Worm (Caenorhabditis elegans) whole organism, L1 larva: Measurements from ENCODE around the gene ptr-24.

ENCODE experiments used
- C04F5.9 ChIP-seq: sonication (generic microtip); optimal IDR thresholded peaks from 2 replicates; lab custom pipeline; 2016; ENCODE audit warnings: missing genetic modification characterization, missing compliant biosample characterization
- C16A3.4 ChIP-seq: fragments of 150-350 bp; optimal IDR thresholded peaks from 2 replicates; lab custom pipeline; 2014; ENCODE audit warnings: missing biosample characterization, missing genetic modification characterization
- F16B12.6 ChIP-seq: fragments of 150-350 bp; optimal IDR thresholded peaks from 2 replicates; lab custom pipeline; 2014; ENCODE audit warnings: missing biosample characterization, missing genetic modification characterization
- aha-1 ChIP-seq: fragments of 150-350 bp; optimal IDR thresholded peaks from 2 replicates; lab custom pipeline; 2014; ENCODE audit warnings: missing biosample characterization, missing genetic modification characterization
- alr-1 ChIP-seq: fragments of 200-800 bp; sonication (Bioruptor generic); optimal IDR thresholded peaks from 2 replicates; lab custom pipeline; 2018; ENCODE audit warnings: borderline replicate concordance, mild to moderate bottlenecking, missing genetic modification characterization, missing compliant biosample characterization
- ama-1 ChIP-seq: fragments of 150-350 bp; optimal IDR thresholded peaks from 2 replicates; lab custom pipeline; 2014
- ceh-8 ChIP-seq: fragments of 200-800 bp; sonication (Bioruptor generic); optimal IDR thresholded peaks from 2 replicates; lab custom pipeline; 2018; ENCODE audit warnings: mild to moderate bottlenecking, missing genetic modification characterization, moderate library complexity, missing compliant biosample characterization
- ceh-82 ChIP-seq, 3 experiments: fragments of 150-350 bp in 1 of 3; sonication (generic microtip) in 2 of 3; optimal IDR thresholded peaks; 2 replicates each; lab custom pipeline; 2014 to 2017; ENCODE audit warnings: missing biosample characterization in 3 of 3, missing genetic modification characterization in 3 of 3
- ceh-88 ChIP-seq: fragments of 200-800 bp; sonication (Bioruptor generic); IDR thresholded peaks from 2 replicates; pipeline ENCODE4 v1.3.6; 2022; ENCODE audit warnings: missing genetic modification characterization, missing compliant biosample characterization
- dsc-1 ChIP-seq: sonication (generic microtip); optimal IDR thresholded peaks from 2 replicates; lab custom pipeline; 2016; ENCODE audit warnings: mild to moderate bottlenecking, missing genetic modification characterization, missing compliant biosample characterization
- efl-3 ChIP-seq: fragments of 200-800 bp; sonication (Bioruptor generic); optimal IDR thresholded peaks from 2 replicates; lab custom pipeline; 2018; ENCODE audit warnings: mild to moderate bottlenecking, missing genetic modification characterization, missing compliant biosample characterization
- egl-13 ChIP-seq: sonication (generic microtip); optimal IDR thresholded peaks from 2 replicates; lab custom pipeline; 2016; ENCODE audit warnings: missing genotype, missing genetic modification reagents, missing genetic modification characterization, missing compliant biosample characterization
- elt-2 ChIP-seq: sonication (generic microtip); optimal IDR thresholded peaks from 2 replicates; lab custom pipeline; 2016; ENCODE audit warnings: missing genetic modification characterization, mild to moderate bottlenecking, inconsistent platforms, missing compliant biosample characterization, missing genetic modification reagents
- elt-3 ChIP-seq, 6 experiments: fragments of 150-350 bp in 1 of 6; sonication (generic microtip); optimal IDR thresholded peaks; 2 replicates each; lab custom pipeline; 2017 to 2018; ENCODE audit warnings: missing biosample characterization in 6 of 6, missing genetic modification characterization in 6 of 6, inconsistent platforms in 1 of 6
- ets-5 ChIP-seq: fragments of 200-800 bp; sonication (Bioruptor generic); IDR thresholded peaks from 2 replicates; pipeline ENCODE4 v1.3.6; 2022; ENCODE audit warnings: missing genetic modification characterization, missing compliant biosample characterization
- fkh-10 ChIP-seq: sonication (generic microtip); optimal IDR thresholded peaks from 2 replicates; lab custom pipeline; 2017; ENCODE audit warnings: missing biosample characterization, missing genetic modification reagents, missing genetic modification characterization
- fkh-4 ChIP-seq: sonication (generic microtip); optimal IDR thresholded peaks from 2 replicates; lab custom pipeline; 2016; ENCODE audit warnings: missing compliant biosample characterization, missing genetic modification characterization, borderline replicate concordance
- grh-1 ChIP-seq: fragments of 200-800 bp; sonication (Bioruptor generic); IDR thresholded peaks from 2 replicates; pipeline ENCODE4 v1.3.6; 2022; ENCODE audit warnings: missing genetic modification reagents, missing genetic modification characterization, missing compliant biosample characterization
- hlh-4 ChIP-seq: sonication (generic microtip); optimal IDR thresholded peaks from 2 replicates; lab custom pipeline; 2016; ENCODE audit warnings: mild to moderate bottlenecking, missing genetic modification characterization, missing compliant biosample characterization
- hpl-2 ChIP-seq: fragments of 150-350 bp; optimal IDR thresholded peaks from 2 replicates; lab custom pipeline; 2014; ENCODE audit warnings: missing biosample characterization, missing genetic modification reagents, missing genetic modification characterization
- isw-1 ChIP-seq: fragments of 200-800 bp; sonication (Bioruptor generic); IDR thresholded peaks from 2 replicates; pipeline ENCODE4 v1.3.6; 2022; ENCODE audit warnings: missing genetic modification characterization, missing compliant biosample characterization
- lin-13 ChIP-seq: fragments of 150-350 bp; optimal IDR thresholded peaks from 2 replicates; lab custom pipeline; 2014; ENCODE audit warnings: missing biosample characterization, missing genetic modification reagents, missing genetic modification characterization
- lin-14 ChIP-seq: fragments of 200-800 bp; sonication (Bioruptor generic); optimal IDR thresholded peaks from 2 replicates; lab custom pipeline; 2018; ENCODE audit warnings: mild to moderate bottlenecking, missing genetic modification characterization, moderate library complexity, missing compliant biosample characterization
- lin-15B ChIP-seq: fragments of 150-350 bp; sonication (generic microtip); optimal IDR thresholded peaks from 3 replicates; lab custom pipeline; 2014; ENCODE audit warnings: missing biosample characterization, missing genetic modification characterization
- lin-39 ChIP-seq: fragments of 150-350 bp; optimal IDR thresholded peaks from 2 replicates; lab custom pipeline; 2014; ENCODE audit warnings: missing biosample characterization, missing genetic modification reagents, missing genetic modification characterization
- mdl-1 ChIP-seq, 2 experiments: fragments of 150-350 bp; optimal IDR thresholded peaks; 2 replicates each; lab custom pipeline; 2014 to 2017; ENCODE audit warnings: missing biosample characterization in 2 of 2, missing genetic modification characterization in 2 of 2, inconsistent platforms in 1 of 2
- nhr-11 ChIP-seq: fragments of 150-350 bp; optimal IDR thresholded peaks from 2 replicates; lab custom pipeline; 2014; ENCODE audit warnings: missing biosample characterization, missing genetic modification characterization
- nhr-19 ChIP-seq: fragments of 200-800 bp; sonication (Bioruptor generic); conservative IDR thresholded peaks from 2 replicates; pipeline ENCODE4 v1.3.6; 2022; ENCODE audit warnings: missing genetic modification characterization, missing compliant biosample characterization
- nhr-20 ChIP-seq: sonication (generic microtip); optimal IDR thresholded peaks from 2 replicates; lab custom pipeline; 2016; ENCODE audit warnings: mild to moderate bottlenecking, missing genetic modification characterization, missing compliant biosample characterization
- nhr-237 ChIP-seq: fragments of 150-350 bp; optimal IDR thresholded peaks from 2 replicates; lab custom pipeline; 2014; ENCODE audit warnings: missing biosample characterization, missing genetic modification characterization
- nhr-28 ChIP-seq: fragments of 150-350 bp; optimal IDR thresholded peaks from 2 replicates; lab custom pipeline; 2014; ENCODE audit warnings: missing biosample characterization, missing genetic modification characterization
- nhr-47 ChIP-seq: sonication (generic microtip); optimal IDR thresholded peaks from 2 replicates; lab custom pipeline; 2016; ENCODE audit warnings: mild to moderate bottlenecking, missing genetic modification characterization, moderate library complexity, missing compliant biosample characterization
- nhr-71 ChIP-seq: sonication (generic microtip); optimal IDR thresholded peaks from 2 replicates; lab custom pipeline; 2016; ENCODE audit warnings: mild to moderate bottlenecking, missing genetic modification characterization, moderate library complexity, missing compliant biosample characterization
- nhr-77 ChIP-seq: fragments of 150-350 bp; optimal IDR thresholded peaks from 2 replicates; lab custom pipeline; 2014; ENCODE audit warnings: missing biosample characterization, missing genetic modification characterization
- pqm-1 ChIP-seq: sonication (generic microtip); optimal IDR thresholded peaks from 3 replicates; lab custom pipeline; 2017; ENCODE audit warnings: missing biosample characterization, missing genetic modification characterization
- rnt-1 ChIP-seq: sonication (generic microtip); optimal IDR thresholded peaks from 2 replicates; lab custom pipeline; 2016; ENCODE audit warnings: mild to moderate bottlenecking, missing genetic modification characterization, moderate library complexity, missing compliant biosample characterization
- skn-1 ChIP-seq: fragments of 150-350 bp; optimal IDR thresholded peaks from 2 replicates; lab custom pipeline; 2014; ENCODE audit warnings: missing biosample characterization, missing genetic modification characterization
- snpc-4 ChIP-seq: fragments of 150-350 bp; optimal IDR thresholded peaks from 2 replicates; lab custom pipeline; 2014; ENCODE audit warnings: missing biosample characterization, missing genetic modification characterization
- sox-4 ChIP-seq: sonication (generic microtip); optimal IDR thresholded peaks from 2 replicates; lab custom pipeline; 2016; ENCODE audit warnings: missing genetic modification characterization, missing compliant biosample characterization
- sptf-1 ChIP-seq: fragments of 150-350 bp; optimal IDR thresholded peaks from 2 replicates; lab custom pipeline; 2014; ENCODE audit warnings: missing biosample characterization, missing genetic modification characterization
- swsn-7 ChIP-seq: sonication (generic microtip); optimal IDR thresholded peaks from 2 replicates; lab custom pipeline; 2016; ENCODE audit warnings: missing genetic modification characterization, missing compliant biosample characterization
- tbx-2 ChIP-seq: sonication (generic microtip); optimal IDR thresholded peaks from 2 replicates; lab custom pipeline; 2016; ENCODE audit warnings: missing genetic modification characterization, missing compliant biosample characterization
- tlp-1 ChIP-seq: fragments of 150-350 bp; optimal IDR thresholded peaks from 2 replicates; lab custom pipeline; 2014; ENCODE audit warnings: missing biosample characterization, missing genetic modification characterization
- unc-30 ChIP-seq: sonication (generic microtip); optimal IDR thresholded peaks from 2 replicates; lab custom pipeline; 2017; ENCODE audit warnings: missing biosample characterization, missing genetic modification characterization
- unc-62 ChIP-seq: fragments of 150-350 bp; optimal IDR thresholded peaks from 2 replicates; lab custom pipeline; 2014; ENCODE audit warnings: missing biosample characterization, missing genetic modification reagents, missing genetic modification characterization
- unc-86 ChIP-seq: sonication (generic microtip); optimal IDR thresholded peaks from 2 replicates; lab custom pipeline; 2016; ENCODE audit warnings: missing genetic modification characterization, missing compliant biosample characterization
- unc-98 ChIP-seq: fragments of 200-800 bp; sonication (Bioruptor generic); IDR thresholded peaks from 2 replicates; pipeline ENCODE4 v1.3.6; 2022; ENCODE audit warnings: missing genetic modification characterization, missing compliant biosample characterization
- vab-15 ChIP-seq: sonication (generic microtip); optimal IDR thresholded peaks from 2 replicates; lab custom pipeline; 2017; ENCODE audit warnings: missing genotype, mild to moderate bottlenecking, missing genetic modification characterization, missing compliant biosample characterization
- zag-1 ChIP-seq: fragments of 150-350 bp; optimal IDR thresholded peaks from 2 replicates; lab custom pipeline; 2014; ENCODE audit warnings: missing biosample characterization, missing genetic modification characterization
- zip-4 ChIP-seq: fragments of 200-800 bp; sonication (Bioruptor generic); optimal IDR thresholded peaks from 2 replicates; lab custom pipeline; 2018; ENCODE audit warnings: mild to moderate bottlenecking, missing genetic modification characterization, moderate library complexity, missing compliant biosample characterization
- ztf-11 ChIP-seq, 2 experiments: sonication (generic microtip); optimal IDR thresholded peaks; 2 replicates each; lab custom pipeline; 2016 to 2017; ENCODE audit warnings: missing genetic modification characterization in 2 of 2, missing biosample characterization in 1 of 2, missing compliant biosample characterization in 1 of 2

The ptr-24 gene

DNA sequence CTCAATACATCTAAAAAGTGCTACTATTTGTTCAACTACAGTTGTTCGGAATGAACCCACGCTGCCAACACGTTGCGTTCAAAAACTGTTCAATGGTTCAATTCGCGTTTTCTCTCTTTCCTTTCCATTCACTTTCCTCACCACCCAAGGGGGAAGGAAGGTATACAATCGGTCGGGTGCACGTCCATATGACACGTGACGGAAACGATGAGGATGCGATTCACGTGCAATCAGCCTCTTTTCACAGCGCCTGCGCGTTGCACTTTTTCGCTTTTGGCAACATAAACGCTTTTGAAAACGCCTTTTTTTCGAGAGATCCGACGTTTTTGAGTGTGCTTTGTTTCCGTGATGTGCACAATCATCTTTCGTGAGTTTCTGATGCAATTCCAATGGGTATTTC is 20.7 kb downstream of the ptr-24 start (continued):
- no peak for TF ChIP-seq vab-15 (tag; lab: Kevin White, UChicago)
- peak; percentile 71 for TF ChIP-seq swsn-7 (tag; lab: Kevin White, UChicago)
- TF ChIP-seq tbx-2 (tag; lab: Kevin White, UChicago): peak; percentile 90
- TF ChIP-seq nhr-28 (tag; lab: Kevin White, UChicago): no peak
- TF ChIP-seq sox-4 (tag; lab: Kevin White, UChicago): peak; percentile 74
- peak; percentile 77 for TF ChIP-seq skn-1 (tag; lab: Kevin White, UChicago)
- TF ChIP-seq efl-3 (GFP tag; lab: Kevin White, UChicago): no peak
- peak; percentile 68 for TF ChIP-seq rnt-1 (tag; lab: Kevin White, UChicago)
- TF ChIP-seq ceh-8: no peak
- TF ChIP-seq unc-98 (GFP tag; lab: Robert Waterston, UW): no peak
- TF ChIP-seq hpl-2 (GFP tag; lab: Kevin White, UChicago): no peak
- TF ChIP-seq nhr-71 (tag; lab: Kevin White, UChicago): peak; percentile 97
- peak; percentile 28 for TF ChIP-seq unc-86 (tag; lab: Kevin White, UChicago)
- TF ChIP-seq egl-13 (tag; lab: Kevin White, UChicago): no peak
- peak; percentile 83 for TF ChIP-seq nhr-77
- peak; percentile 98 for TF ChIP-seq nhr-20 (tag; lab: Kevin White, UChicago)
- no peak for TF ChIP-seq unc-30 (tag; lab: Kevin White, UChicago)
- peak; percentile 82 for TF ChIP-seq elt-2 (tag; lab: Kevin White, UChicago)
- no peak for TF ChIP-seq ama-1 (lab: Kevin White, UChicago)
- TF ChIP-seq fkh-4 (tag; lab: Kevin White, UChicago): no peak
- TF ChIP-seq lin-15B: no peak
- no peak for TF ChIP-seq zag-1 (tag; lab: Kevin White, UChicago)
- TF ChIP-seq unc-62 (GFP tag; lab: Kevin White, UChicago): no peak
- no peak for TF ChIP-seq sptf-1 (tag; lab: Kevin White, UChicago)
- TF ChIP-seq zip-4 (GFP tag; lab: Kevin White, UChicago): peak; percentile 24
- peak; percentile 70 for TF ChIP-seq nhr-237 (tag; lab: Kevin White, UChicago)
- TF ChIP-seq snpc-4: peak; percentile 12
- TF ChIP-seq dsc-1 (tag; lab: Kevin White, UChicago): peak; percentile 35
- TF ChIP-seq elt-3 (tag; optimal IDR thresholded peaks at IDR 0.05; lab: Kevin White, UChicago): peak in 5 of 6 experiments; percentile 53 to 91 (median 66)
- TF ChIP-seq nhr-47 (tag; lab: Kevin White, UChicago): peak; percentile 87
- no peak for TF ChIP-seq ets-5
- peak; percentile 76 for TF ChIP-seq grh-1 (GFP tag; lab: Robert Waterston, UW)

DNA sequence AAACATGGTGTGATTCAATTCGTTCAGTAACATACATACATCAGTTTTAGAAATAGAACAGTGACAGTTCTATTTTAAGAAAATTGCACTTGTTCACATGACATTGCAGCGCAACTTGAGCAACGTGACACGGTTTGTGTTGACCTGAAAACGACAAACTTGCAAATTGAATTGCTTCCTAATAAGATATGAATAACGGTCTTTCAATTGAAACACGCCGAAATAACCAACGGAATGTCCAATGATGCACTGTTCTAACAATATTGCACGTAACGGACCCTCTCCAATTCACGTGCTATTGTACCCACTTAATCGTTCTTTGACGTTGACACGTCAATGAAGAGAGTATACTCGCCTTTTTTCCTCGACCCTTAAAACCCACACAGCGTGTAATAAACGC is 22.0 kb downstream of the ptr-24 start:
- peak; percentile 58 for TF ChIP-seq elt-2 (tag; lab: Kevin White, UChicago)
- no peak for TF ChIP-seq fkh-10 (GFP tag; lab: Kevin White, UChicago)
- TF ChIP-seq unc-30 (tag; lab: Kevin White, UChicago): no peak
- peak; percentile 21 for TF ChIP-seq nhr-71 (tag; lab: Kevin White, UChicago)
- TF ChIP-seq lin-39 (tag; lab: Kevin White, UChicago): no peak
- TF ChIP-seq nhr-20 (tag; lab: Kevin White, UChicago): peak; percentile 68
- no peak for TF ChIP-seq mdl-1 (tag; optimal IDR thresholded peaks at IDR 0.05; lab: Kevin White, UChicago)
- TF ChIP-seq ztf-11 (tag; optimal IDR thresholded peaks at IDR 0.05; lab: Kevin White, UChicago): no peak
- TF ChIP-seq F16B12.6 (tag; lab: Kevin White, UChicago): no peak
- peak; percentile 49 for TF ChIP-seq lin-14 (GFP tag; lab: Kevin White, UChicago)
- no peak for TF ChIP-seq tlp-1 (tag; lab: Kevin White, UChicago)
- no peak for TF ChIP-seq alr-1 (tag; lab: Kevin White, UChicago)
- no peak for TF ChIP-seq nhr-237 (tag; lab: Kevin White, UChicago)
- TF ChIP-seq unc-62 (GFP tag; lab: Kevin White, UChicago): no peak
- no peak for TF ChIP-seq nhr-28 (tag; lab: Kevin White, UChicago)
- no peak for TF ChIP-seq zip-4 (GFP tag; lab: Kevin White, UChicago)
- no peak for TF ChIP-seq ceh-88 (GFP tag; lab: Robert Waterston, UW)
- no peak for TF ChIP-seq lin-13
- no peak for TF ChIP-seq nhr-77
- no peak for TF ChIP-seq tbx-2 (tag; lab: Kevin White, UChicago)
- no peak for TF ChIP-seq aha-1 (tag; lab: Kevin White, UChicago)
- no peak for TF ChIP-seq hlh-4 (tag; lab: Kevin White, UChicago)
- no peak for TF ChIP-seq ama-1 (lab: Kevin White, UChicago)
- no peak for TF ChIP-seq pqm-1
- no peak for TF ChIP-seq C04F5.9 (tag; lab: Kevin White, UChicago)
- no peak for TF ChIP-seq grh-1 (GFP tag; lab: Robert Waterston, UW)
- TF ChIP-seq ceh-82 (tag; optimal IDR thresholded peaks at IDR 0.05; lab: Kevin White, UChicago): no peak
- TF ChIP-seq nhr-11 (tag; lab: Kevin White, UChicago): no peak
- peak; percentile 89 for TF ChIP-seq nhr-19 (GFP tag; lab: Robert Waterston, UW)
- TF ChIP-seq isw-1 (GFP tag; lab: Robert Waterston, UW): no peak
- TF ChIP-seq C16A3.4 (tag; lab: Kevin White, UChicago): no peak
